Worm (Caenorhabditis elegans): ENCODE measurements around the gene oac-46.

oac-46 gene

DNA sequence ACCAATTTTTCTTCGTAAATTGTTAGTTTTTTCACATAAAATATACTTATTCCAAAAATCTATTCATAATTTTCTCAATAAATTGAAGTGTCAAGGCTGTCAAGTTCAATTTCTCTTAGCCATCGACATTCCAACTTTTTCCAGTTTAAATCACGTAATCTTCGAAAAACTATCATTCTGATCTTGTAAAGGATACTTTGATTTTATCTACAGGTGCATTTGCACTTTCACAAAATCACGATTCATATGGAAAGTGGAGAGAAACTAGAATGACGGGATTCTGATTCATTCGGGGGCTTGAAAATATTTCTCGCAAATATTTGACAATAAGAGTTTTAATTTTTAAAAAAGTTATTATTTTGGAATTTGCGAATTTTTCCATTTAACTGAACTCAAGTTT lies 1.3 kb upstream of the oac-46 start:
- no peak for TF ChIP-seq attf-4 (tag; optimal IDR thresholded peaks at IDR 0.05)
- peak; percentile 54 for TF ChIP-seq aha-1 (tag)
- TF ChIP-seq F26F4.8 (GFP tag; conservative IDR thresholded peaks at IDR 0.05) = no peak

DNA sequence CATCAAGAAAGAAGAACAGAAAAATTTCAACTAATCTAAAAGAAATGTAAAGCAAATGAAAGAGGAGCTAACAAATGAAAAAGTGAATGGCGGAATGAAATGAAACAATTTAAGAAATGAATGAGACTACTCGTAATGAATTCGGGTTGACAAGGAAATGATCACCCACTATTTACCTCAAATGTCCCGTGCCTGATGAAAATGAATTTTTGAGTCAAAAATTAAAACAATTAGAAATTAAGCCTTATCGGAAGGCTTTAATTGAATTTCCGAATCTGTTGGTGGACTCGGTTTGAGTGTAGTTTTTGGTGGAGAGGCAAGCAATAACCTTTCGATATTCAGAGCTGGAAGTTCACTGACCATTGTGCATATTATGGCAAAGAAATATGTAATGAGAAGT lies 2.9 kb downstream of the oac-46 start:
- no peak for TF ChIP-seq ama-1 (optimal IDR thresholded peaks at IDR 0.05)
- no peak for TF ChIP-seq tag-97 (GFP tag; IDR thresholded peaks at IDR 0.05)
- TF ChIP-seq aha-1 (tag) = peak; percentile 63
- no peak for TF ChIP-seq nhr-6 (tag; optimal IDR thresholded peaks at IDR 0.05)
- no peak for TF ChIP-seq mdt-29 (GFP tag; IDR thresholded peaks at IDR 0.05)
- TF ChIP-seq Y75B8A.6 (GFP tag; IDR thresholded peaks at IDR 0.05) = no peak
- no peak for TF ChIP-seq ztf-7 (tag; optimal IDR thresholded peaks at IDR 0.05)
- TF ChIP-seq spr-3 (GFP tag; optimal IDR thresholded peaks at IDR 0.05) = no peak
- no peak for TF ChIP-seq zfp-2 (tag; optimal IDR thresholded peaks at IDR 0.05)
- no peak for TF ChIP-seq lin-39 (tag; optimal IDR thresholded peaks at IDR 0.05)
- peak in 1 of 2 experiments; percentile 53 for TF ChIP-seq unc-62 (GFP tag; optimal IDR thresholded peaks at IDR 0.05 in 1 of 2)
- no peak for TF ChIP-seq unc-62 (tag; optimal IDR thresholded peaks at IDR 0.05)
- no peak for TF ChIP-seq mdl-1 (tag; optimal IDR thresholded peaks at IDR 0.05)
- no peak for TF ChIP-seq daf-19 (GFP tag; conservative IDR thresholded peaks at IDR 0.05)

DNA sequence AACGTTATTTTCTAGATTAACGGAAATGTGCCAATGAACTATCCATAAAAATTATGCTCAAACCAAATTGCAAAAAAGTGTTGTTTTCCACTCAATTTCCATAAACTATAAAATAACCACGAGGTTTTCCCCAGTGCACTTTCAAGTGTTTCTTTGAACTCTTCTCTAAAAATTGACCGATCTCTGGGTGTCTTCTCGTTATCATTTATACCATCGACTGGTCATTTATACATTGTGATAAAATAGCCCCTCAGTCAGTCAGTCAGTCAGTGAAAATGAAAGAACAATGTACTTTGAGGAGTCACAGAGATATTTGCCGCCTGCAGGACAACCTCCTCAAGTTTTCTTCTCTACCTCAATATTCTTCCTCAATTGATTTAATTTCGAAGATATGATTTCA lies 6.0 kb downstream of the oac-46 start:
- TF ChIP-seq nhr-28 (tag; optimal IDR thresholded peaks at IDR 0.05) = peak; percentile 62
- TF ChIP-seq dmd-9 (GFP tag; IDR thresholded peaks at IDR 0.05) = no peak
- TF ChIP-seq hlh-30 (tag; optimal IDR thresholded peaks at IDR 0.05; ENCODE audit: insufficient read depth) = peak; percentile 47
- peak in 1 of 2 experiments; percentile 42 for TF ChIP-seq mdl-1 (tag; optimal IDR thresholded peaks at IDR 0.05)
- peak; percentile 57 for TF ChIP-seq hlh-11 (tag; optimal IDR thresholded peaks at IDR 0.05)

DNA sequence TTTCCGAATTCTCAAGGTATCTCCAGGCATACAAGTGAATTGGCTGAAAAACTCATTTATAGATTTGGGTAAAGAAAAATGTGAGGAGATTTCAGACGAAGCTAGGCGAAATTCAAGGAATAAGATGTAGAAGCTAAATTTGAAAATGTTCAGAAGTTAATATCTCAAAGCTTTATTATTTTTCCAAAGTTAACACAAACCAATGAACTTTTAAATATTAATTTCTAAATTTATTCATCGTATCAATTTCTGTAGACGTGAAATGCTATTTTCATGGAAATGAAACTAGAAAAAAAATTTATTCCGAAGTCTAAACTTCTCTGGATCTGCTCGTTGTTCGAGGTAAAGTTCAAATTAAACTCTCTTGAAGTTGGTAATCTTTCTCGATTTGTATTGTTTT lies 6.6 kb downstream of the oac-46 start, which contains the start of gene agxt-1:
Gene agxt-1 (plus strand): TSS at position 301 of the 400 bp plus-strand sequence.
- TF ChIP-seq spr-3 (GFP tag; optimal IDR thresholded peaks at IDR 0.05) (no peak), F10B5.3 (tag; optimal IDR thresholded peaks at IDR 0.05) (no peak), nhr-41 (GFP tag; IDR thresholded peaks at IDR 0.05) (no peak), lin-39 (tag; optimal IDR thresholded peaks at IDR 0.05) (no peak), mep-1 (tag; optimal IDR thresholded peaks at IDR 0.05) (no peak), nhr-10 (tag; optimal IDR thresholded peaks at IDR 0.05) (no peak), zfp-3 (GFP tag; conservative IDR thresholded peaks at IDR 0.05) (no peak)

DNA sequence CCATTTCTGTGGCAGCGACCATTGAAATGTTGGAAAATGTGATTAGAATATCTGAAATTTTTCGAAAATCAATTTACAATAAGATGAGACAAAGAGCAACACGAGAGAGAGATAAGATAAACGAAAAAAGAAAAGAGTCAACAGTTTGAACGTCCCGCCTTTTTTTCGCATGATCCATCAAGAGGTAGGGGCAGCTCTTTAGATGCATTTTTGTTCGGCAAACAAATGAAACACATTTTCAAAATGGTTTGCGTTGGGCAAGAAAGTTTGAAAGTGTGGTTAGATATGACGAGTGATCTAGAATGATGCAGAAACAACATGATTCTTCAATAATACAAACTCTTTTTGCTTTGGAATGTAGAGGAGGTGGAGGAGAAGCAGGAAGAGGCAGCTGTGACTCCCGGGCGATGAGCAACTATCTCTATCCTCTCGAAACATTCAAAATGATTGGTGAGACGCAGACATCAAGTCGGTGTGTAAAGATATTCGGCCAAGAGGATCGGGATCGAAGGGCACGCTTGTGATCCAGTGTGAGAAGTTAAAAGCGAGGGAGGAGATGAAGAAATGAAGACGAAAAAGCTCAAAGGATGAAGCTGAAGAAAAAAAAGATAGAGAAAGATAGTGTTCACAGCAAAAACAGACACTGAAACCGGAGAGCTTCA lies 7.3 kb downstream of the oac-46 start, which contains the start of gene F46C5.6:
Gene F46C5.6 (minus strand): TSS at position 51 of the 662 bp plus-strand sequence.
- TF ChIP-seq nhr-77 (tag; optimal IDR thresholded peaks at IDR 0.05) = no peak
- peak; percentile 52 for TF ChIP-seq hlh-11 (tag; optimal IDR thresholded peaks at IDR 0.05)
- peak; percentile 37 for TF ChIP-seq nhr-11 (tag; optimal IDR thresholded peaks at IDR 0.05)
- no peak for TF ChIP-seq T26A8.4 (GFP tag; IDR thresholded peaks at IDR 0.05)
- peak in 1 of 2 experiments; percentile 41 for TF ChIP-seq daf-16 (GFP tag; optimal IDR thresholded peaks at IDR 0.05)
- no peak for TF ChIP-seq daf-16 (tag; optimal IDR thresholded peaks at IDR 0.05)
- TF ChIP-seq unc-62 (GFP tag; optimal IDR thresholded peaks at IDR 0.05 in 1 of 2) = peak in 1 of 2 experiments; percentile 52
- TF ChIP-seq unc-62 (tag; optimal IDR thresholded peaks at IDR 0.05) = no peak

DNA sequence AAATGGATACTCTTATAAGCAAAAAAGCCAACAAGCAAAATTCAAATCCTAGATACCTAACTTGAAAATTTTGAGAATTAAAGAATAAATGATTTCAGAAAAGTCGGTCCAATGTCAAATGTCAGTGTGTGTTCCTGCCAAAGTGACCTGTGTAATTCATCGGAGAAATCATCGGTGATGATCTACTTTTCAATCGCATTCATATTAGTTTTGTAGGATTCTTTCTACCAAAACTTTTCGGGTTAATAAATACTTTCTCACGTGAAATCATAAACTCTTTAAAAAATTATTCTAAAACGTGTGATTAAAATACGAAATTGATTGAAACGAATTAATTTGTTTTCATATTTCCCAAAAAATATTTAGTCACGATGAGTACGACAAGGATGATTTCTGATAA lies 12.9 kb downstream of the oac-46 start, which contains the start of gene F46C5.7:
Gene F46C5.7 (plus strand): TSS at position 301 of the 400 bp plus-strand sequence.
- TF ChIP-seq snpc-4 (tag; optimal IDR thresholded peaks at IDR 0.05) (no peak), D1046.2 (GFP tag; IDR thresholded peaks at IDR 0.05) (no peak), ZK337.2 (GFP tag; IDR thresholded peaks at IDR 0.05) (no peak), daf-16 (GFP tag; optimal IDR thresholded peaks at IDR 0.05) (no peak), daf-16 (tag; optimal IDR thresholded peaks at IDR 0.05) (no peak), Y5F2A.4 (GFP tag; optimal IDR thresholded peaks at IDR 0.05) (no peak), Y48G9A.11 (GFP tag; IDR thresholded peaks at IDR 0.05) (no peak), nhr-41 (GFP tag; IDR thresholded peaks at IDR 0.05) (no peak), vab-7 (GFP tag; IDR thresholded peaks at IDR 0.05) (no peak)

All from whole organism, L4 larva.